Fruit fly (Drosophila melanogaster): ENCODE results near the gene mRpS18C.

The mRpS18C gene

dm6 chr3R:30465775-30466494 lies 42.2 kb downstream of the mRpS18C start, which contains the start of gene PH4alphaEFB:
Gene PH4alphaEFB (plus strand): TSS chr3R:30466050.
- no peak for TF ChIP-seq h (GFP tag; optimal IDR thresholded peaks at IDR 0.05)
- peak; percentile 20 for TF ChIP-seq Jra (GFP tag; optimal IDR thresholded peaks at IDR 0.05)
- TF ChIP-seq dl (GFP tag; optimal IDR thresholded peaks at IDR 0.05; ENCODE audit: insufficient read depth in 1 of 2, partially characterized antibody in 2 of 2) = peak in 1 of 2 experiments; percentile 16
- TF ChIP-seq Sp1 (GFP tag; optimal IDR thresholded peaks at IDR 0.05) = peak; percentile 4
- TF ChIP-seq Rel (GFP tag; optimal IDR thresholded peaks at IDR 0.05) = no peak
- peak; percentile 63 for TF ChIP-seq Rel (tag; optimal IDR thresholded peaks at IDR 0.05)
- no peak for TF ChIP-seq usp (GFP tag; optimal IDR thresholded peaks at IDR 0.05)
- TF ChIP-seq Dfd (GFP tag; optimal IDR thresholded peaks at IDR 0.05) = no peak
- TF ChIP-seq dmrt93B (GFP tag; optimal IDR thresholded peaks at IDR 0.05) = no peak
- no peak for TF ChIP-seq CG9705 (GFP tag; optimal IDR thresholded peaks at IDR 0.05)
- no peak for TF ChIP-seq Abd-B (GFP tag; optimal IDR thresholded peaks at IDR 0.05)
- TF ChIP-seq fru (GFP tag; optimal IDR thresholded peaks at IDR 0.05) = no peak
- no peak for TF ChIP-seq psq (GFP tag; optimal IDR thresholded peaks at IDR 0.05)
- no peak for TF ChIP-seq CG32264 (GFP tag; optimal IDR thresholded peaks at IDR 0.05)
- peak; percentile 78 for TF ChIP-seq sage (GFP tag; optimal IDR thresholded peaks at IDR 0.05)
- peak; percentile 30 for TF ChIP-seq Myc (optimal IDR thresholded peaks at IDR 0.05)
- TF ChIP-seq OdsH (GFP tag; optimal IDR thresholded peaks at IDR 0.05) = no peak
- peak; percentile 31 for TF ChIP-seq Vsx2 (GFP tag; optimal IDR thresholded peaks at IDR 0.05; ENCODE audit: partially characterized antibody)
- TF ChIP-seq dsf (GFP tag; optimal IDR thresholded peaks at IDR 0.05; ENCODE audit: borderline replicate concordance) = no peak
- TF ChIP-seq rgr (GFP tag; optimal IDR thresholded peaks at IDR 0.05) = no peak
- no peak for TF ChIP-seq Hr83 (GFP tag; optimal IDR thresholded peaks at IDR 0.05; ENCODE audit: poor library complexity, severe bottlenecking)
- TF ChIP-seq CrebA (GFP tag; optimal IDR thresholded peaks at IDR 0.05; ENCODE audit: borderline replicate concordance) = no peak
- peak; percentile 56 for TF ChIP-seq brk (GFP tag; optimal IDR thresholded peaks at IDR 0.05)
- peak; percentile 8 for TF ChIP-seq Dif (GFP tag; optimal IDR thresholded peaks at IDR 0.05; ENCODE audit: partially characterized antibody)

- TF ChIP-seq rgr (GFP tag; optimal IDR thresholded peaks at IDR 0.05) (no peak), HLH106 (tag; optimal IDR thresholded peaks at IDR 0.05) (no peak), Hr83 (GFP tag; optimal IDR thresholded peaks at IDR 0.05; ENCODE audit: poor library complexity, severe bottlenecking) (no peak), N (GFP tag; optimal IDR thresholded peaks at IDR 0.05) (no peak), Dif (GFP tag; optimal IDR thresholded peaks at IDR 0.05; ENCODE audit: partially characterized antibody) (no peak), sv (GFP tag; optimal IDR thresholded peaks at IDR 0.05) (no peak), Jra (GFP tag; optimal IDR thresholded peaks at IDR 0.05) (no peak), woc (GFP tag; optimal IDR thresholded peaks at IDR 0.05) (no peak), CG9705 (GFP tag; optimal IDR thresholded peaks at IDR 0.05) (no peak), br (GFP tag; optimal IDR thresholded peaks at IDR 0.05) (no peak), jim (GFP tag; optimal IDR thresholded peaks at IDR 0.05) (no peak), Dfd (GFP tag; optimal IDR thresholded peaks at IDR 0.05) (no peak), Sp1 (GFP tag; optimal IDR thresholded peaks at IDR 0.05) (no peak), CrebA (GFP tag; optimal IDR thresholded peaks at IDR 0.05; ENCODE audit: borderline replicate concordance) (no peak), psq (GFP tag; optimal IDR thresholded peaks at IDR 0.05) (no peak), OdsH (GFP tag; optimal IDR thresholded peaks at IDR 0.05) (no peak), GATAd (GFP tag; optimal IDR thresholded peaks at IDR 0.05) (no peak), sage (GFP tag; optimal IDR thresholded peaks at IDR 0.05) (no peak), pan (optimal IDR thresholded peaks at IDR 0.05) (no peak), CG32264 (GFP tag; optimal IDR thresholded peaks at IDR 0.05) (no peak)
These were observed 42.7 kb downstream of the mRpS18C start for dm6 chr3R:30466515-30466914.

dm6 chr3R:30467062-30467461 lies 43.3 kb downstream of the mRpS18C start:
- TF ChIP-seq Hr83 (GFP tag; optimal IDR thresholded peaks at IDR 0.05; ENCODE audit: poor library complexity, severe bottlenecking) = no peak
- no peak for TF ChIP-seq Dfd (GFP tag; optimal IDR thresholded peaks at IDR 0.05)
- TF ChIP-seq pan (optimal IDR thresholded peaks at IDR 0.05) = no peak
- no peak for TF ChIP-seq usp (GFP tag; optimal IDR thresholded peaks at IDR 0.05)
- peak; percentile 39 for TF ChIP-seq Myc (optimal IDR thresholded peaks at IDR 0.05)
- TF ChIP-seq fru (GFP tag; optimal IDR thresholded peaks at IDR 0.05) = no peak
- TF ChIP-seq Vsx2 (GFP tag; optimal IDR thresholded peaks at IDR 0.05; ENCODE audit: partially characterized antibody) = peak; percentile 49
- no peak for TF ChIP-seq Hnf4 (GFP tag; optimal IDR thresholded peaks at IDR 0.05)
- TF ChIP-seq foxo (GFP tag; optimal IDR thresholded peaks at IDR 0.05) = no peak
- TF ChIP-seq jim (GFP tag; optimal IDR thresholded peaks at IDR 0.05) = no peak
- no peak for TF ChIP-seq lola (GFP tag; optimal IDR thresholded peaks at IDR 0.05)
- TF ChIP-seq rgr (GFP tag; optimal IDR thresholded peaks at IDR 0.05) = no peak
- no peak for TF ChIP-seq Abd-B (GFP tag; optimal IDR thresholded peaks at IDR 0.05)

Measured in whole organism, wandering third instar larva.